Fruit fly (Drosophila melanogaster) whole organism, pupa: Measurements from ENCODE around the gene sun.
A peak's percentile ranks its signal among the peaks of the same experiment; 100 is the strongest.

ENCODE experiments used
- CG10348 ChIP-seq: fragments of 200-800 bp; sonication (Bioruptor generic); IDR thresholded peaks from 2 replicates; pipeline ENCODE4 v1.3.6; 2022; ENCODE audit warnings: missing biosample characterization, missing genetic modification characterization
- CG12605 ChIP-seq: fragments of 200-800 bp; sonication (Bioruptor generic); IDR thresholded peaks from 2 replicates; pipeline ENCODE4 v1.3.6; 2022; ENCODE audit warnings: missing biosample characterization, missing genetic modification characterization
- CG13204 ChIP-seq: fragments of 200-800 bp; sonication (Bioruptor generic); optimal IDR thresholded peaks from 2 replicates; lab custom pipeline; 2018; ENCODE audit warnings: missing biosample characterization, mild to moderate bottlenecking, missing genetic modification characterization, moderate library complexity
- CG14655 ChIP-seq: fragments of 200-800 bp; sonication (Bioruptor generic); optimal IDR thresholded peaks from 3 replicates; lab custom pipeline; 2017; ENCODE audit warnings: mild to moderate bottlenecking, missing biosample characterization, missing genetic modification reagents, missing genetic modification characterization
- CG15710 ChIP-seq: fragments of 200-800 bp; sonication (Bioruptor generic); optimal IDR thresholded peaks from 2 replicates; lab custom pipeline; 2018; ENCODE audit warnings: missing biosample characterization, mild to moderate bottlenecking, missing genetic modification characterization, moderate library complexity
- CG17806 ChIP-seq: fragments of 200-800 bp; sonication (Bioruptor generic); optimal IDR thresholded peaks from 2 replicates; lab custom pipeline; 2018; ENCODE audit warnings: missing biosample characterization, mild to moderate bottlenecking, missing genetic modification characterization, moderate library complexity
- CG32121 ChIP-seq: fragments of 200-800 bp; sonication (Bioruptor generic); IDR thresholded peaks from 2 replicates; pipeline ENCODE4 v1.3.6; 2022; ENCODE audit warnings: missing biosample characterization, missing genetic modification characterization
- CG34367 ChIP-seq: fragments of 200-800 bp; sonication (Bioruptor generic); optimal IDR thresholded peaks from 2 replicates; lab custom pipeline; 2018; ENCODE audit warnings: missing biosample characterization, mild to moderate bottlenecking, missing genetic modification characterization
- CG4496 ChIP-seq: fragments of 200-800 bp; sonication (Bioruptor generic); IDR thresholded peaks from 3 replicates; pipeline ENCODE4 v1.3.6; 2022; ENCODE audit warnings: missing biosample characterization, missing genetic modification characterization
- CG8159 ChIP-seq: fragments of 200-800 bp; sonication (Bioruptor generic); optimal IDR thresholded peaks from 3 replicates; lab custom pipeline; 2018; ENCODE audit warnings: missing biosample characterization, mild to moderate bottlenecking, missing genetic modification characterization, moderate library complexity
- CG8301 ChIP-seq: fragments of 200-800 bp; sonication (Bioruptor generic); optimal IDR thresholded peaks from 2 replicates; lab custom pipeline; 2018; ENCODE audit warnings: missing biosample characterization, mild to moderate bottlenecking, missing genetic modification characterization
- CG9948 ChIP-seq: fragments of 200-800 bp; sonication (Bioruptor generic); optimal IDR thresholded peaks from 2 replicates; lab custom pipeline; 2018; ENCODE audit warnings: missing biosample characterization, mild to moderate bottlenecking, missing genetic modification characterization, moderate library complexity
- D1 ChIP-seq: fragments of 200-800 bp; sonication (Bioruptor generic); optimal IDR thresholded peaks from 2 replicates; lab custom pipeline; 2018; ENCODE audit warnings: missing biosample characterization, mild to moderate bottlenecking, missing genetic modification characterization, moderate library complexity
- EcR ChIP-seq: fragments of 200-800 bp; sonication (Bioruptor generic); optimal IDR thresholded peaks from 3 replicates; lab custom pipeline; 2019; ENCODE audit warnings: missing biosample characterization, missing genetic modification characterization, mild to moderate bottlenecking, moderate library complexity, missing genetic modification reagents
- Ets98B ChIP-seq: fragments of 200-800 bp; sonication (Bioruptor generic); IDR thresholded peaks from 2 replicates; pipeline ENCODE4 v1.3.6; 2022; ENCODE audit warnings: missing biosample characterization, missing genetic modification characterization
- Pif1A ChIP-seq: fragments of 200-800 bp; sonication (Bioruptor generic); optimal IDR thresholded peaks from 3 replicates; lab custom pipeline; 2016; ENCODE audit warnings: missing biosample characterization, missing genetic modification characterization
- Pif1B ChIP-seq: fragments of 200-800 bp; sonication (Bioruptor generic); optimal IDR thresholded peaks from 3 replicates; lab custom pipeline; 2016; ENCODE audit warnings: missing biosample characterization, missing genetic modification characterization
- Snoo ChIP-seq: fragments of 200-800 bp; sonication (Bioruptor generic); optimal IDR thresholded peaks from 3 replicates; lab custom pipeline; 2017; ENCODE audit warnings: missing biosample characterization, mild to moderate bottlenecking, missing genetic modification characterization, inconsistent platforms
- fd96Ca ChIP-seq: fragments of 200-800 bp; sonication (Bioruptor generic); IDR thresholded peaks from 3 replicates; pipeline ENCODE4 v1.3.6; 2022; ENCODE audit warnings: missing biosample characterization, missing genetic modification characterization
- gl ChIP-seq: fragments of 200-800 bp; sonication (Bioruptor generic); optimal IDR thresholded peaks from 2 replicates; lab custom pipeline; 2018; ENCODE audit warnings: missing biosample characterization, mild to moderate bottlenecking, missing genetic modification characterization
- rn ChIP-seq: fragments of 200-800 bp; sonication (Bioruptor generic); IDR thresholded peaks from 2 replicates; pipeline ENCODE4 v1.3.6; 2022; ENCODE audit warnings: missing biosample characterization, missing genetic modification characterization

sun gene

DNA sequence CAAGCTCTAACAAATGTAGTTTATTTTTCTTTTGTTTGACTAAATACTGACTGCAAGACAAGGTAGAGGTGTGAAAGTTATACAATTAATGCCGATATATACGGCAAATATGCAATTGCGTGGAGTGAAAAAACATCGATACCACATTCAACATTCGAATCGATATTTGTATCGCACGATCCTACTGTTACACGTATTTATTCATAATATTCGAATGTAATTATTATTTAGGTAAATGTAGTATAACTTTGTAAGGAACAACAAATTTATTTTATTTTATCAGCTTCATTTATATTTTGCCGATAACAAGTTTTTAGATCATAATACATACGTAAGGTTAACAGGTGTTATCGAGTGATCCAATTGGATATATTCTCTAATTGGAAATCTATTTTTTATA is 13.7 kb downstream of the sun start, which contains the start of gene Chc:
Gene Chc (minus strand): TSS at position 98 of the 400 bp plus-strand sequence.
- TF ChIP-seq Ets98B (peak; percentile 30; the same call in 1 of the 2 replicates), D1 (tag; lab: Kevin White, UChicago) (peak; percentile 54), fd96Ca (GFP tag; lab: Robert Waterston, UW) (no peak), Pif1B (GFP tag; lab: Kevin White, UChicago) (no peak), CG8301 (tag; lab: Kevin White, UChicago) (no peak), CG32121 (GFP tag; lab: Robert Waterston, UW) (no peak)

DNA sequence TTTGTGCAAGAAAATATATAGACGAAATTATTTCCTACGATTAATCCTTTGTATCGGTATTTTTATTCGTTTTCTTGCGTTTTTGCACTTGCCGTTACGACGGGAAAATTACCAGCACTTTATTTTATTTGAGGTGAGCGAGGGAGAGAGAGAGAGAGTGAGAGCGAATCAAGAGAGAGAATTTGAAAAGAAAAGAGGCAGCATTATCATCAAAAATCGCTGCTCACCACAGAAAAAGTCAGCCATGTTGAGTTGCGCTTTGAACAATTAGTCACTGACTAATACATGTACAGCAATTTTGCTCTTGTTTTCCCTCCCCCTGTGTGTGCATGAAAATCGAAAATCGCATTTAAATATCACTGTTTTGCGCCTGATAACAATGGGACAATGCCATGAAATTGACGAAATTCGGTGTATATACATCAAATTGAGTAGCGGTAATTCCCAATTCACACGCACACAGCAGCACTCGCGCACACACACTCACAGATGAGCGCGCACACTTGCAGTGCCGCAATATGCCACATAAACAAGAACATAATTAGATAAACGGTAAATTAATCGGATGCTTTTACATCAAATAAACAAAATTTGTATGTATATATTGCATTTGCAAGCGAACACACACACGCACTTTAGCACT is 14.3 kb downstream of the sun start:
- TF ChIP-seq CG4496 (GFP tag; lab: Robert Waterston, UW) (0 out of 3 replicates have a peak, but pooled peaks have one; percentile 13), Ets98B (peak; percentile 48; the same call in 1 of the 2 replicates), Pif1A (GFP tag; lab: Kevin White, UChicago) (no peak), Snoo (no peak), CG12605 (GFP tag; lab: Robert Waterston, UW) (peak; percentile 58; the same call in 1 of the 2 replicates), CG9948 (tag; lab: Kevin White, UChicago) (no peak), rn (no peak), CG15710 (tag; lab: Kevin White, UChicago) (no peak), D1 (tag; lab: Kevin White, UChicago) (no peak), CG32121 (GFP tag; lab: Robert Waterston, UW) (no peak), Pif1B (GFP tag; lab: Kevin White, UChicago) (no peak), fd96Ca (GFP tag; lab: Robert Waterston, UW) (no peak), CG13204 (GFP tag; lab: Kevin White, UChicago) (no peak), gl (tag; lab: Kevin White, UChicago) (peak; percentile 1)
- TF ChIP-seq, all 21 proteins: peak for 4

DNA sequence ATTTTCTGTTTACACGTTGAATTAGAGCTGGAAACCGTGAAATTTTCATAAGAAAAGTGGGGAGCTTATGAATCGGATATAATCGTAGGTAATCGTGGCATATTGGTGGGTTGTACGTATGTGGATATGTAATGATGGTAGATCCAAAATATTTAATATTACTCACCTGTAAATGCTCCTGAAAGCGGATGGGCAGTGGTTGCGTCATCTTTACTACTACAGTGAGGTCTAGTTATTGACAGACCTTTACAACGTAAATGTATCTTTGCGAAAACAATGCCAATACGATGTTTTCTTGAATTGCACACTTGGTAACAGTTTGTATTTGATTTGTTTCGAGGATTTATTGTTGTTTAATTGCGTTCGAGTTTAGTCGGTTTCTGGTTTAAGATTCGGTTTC is 15.1 kb downstream of the sun start:
- TF ChIP-seq CG8301 (tag; lab: Kevin White, UChicago) (no peak), Snoo (no peak), CG12605 (GFP tag; lab: Robert Waterston, UW) (no peak), CG10348 (GFP tag; lab: Robert Waterston, UW) (no peak), Pif1A (GFP tag; lab: Kevin White, UChicago) (no peak), gl (tag; lab: Kevin White, UChicago) (no peak), CG14655 (GFP tag; lab: Kevin White, UChicago) (no peak), EcR (GFP tag; lab: Kevin White, UChicago) (no peak), CG8159 (tag; lab: Kevin White, UChicago) (no peak), CG15710 (tag; lab: Kevin White, UChicago) (no peak), CG9948 (tag; lab: Kevin White, UChicago) (no peak), D1 (tag; lab: Kevin White, UChicago) (no peak), CG32121 (GFP tag; lab: Robert Waterston, UW) (no peak), CG4496 (GFP tag; lab: Robert Waterston, UW) (no peak), fd96Ca (GFP tag; lab: Robert Waterston, UW) (no peak)

DNA sequence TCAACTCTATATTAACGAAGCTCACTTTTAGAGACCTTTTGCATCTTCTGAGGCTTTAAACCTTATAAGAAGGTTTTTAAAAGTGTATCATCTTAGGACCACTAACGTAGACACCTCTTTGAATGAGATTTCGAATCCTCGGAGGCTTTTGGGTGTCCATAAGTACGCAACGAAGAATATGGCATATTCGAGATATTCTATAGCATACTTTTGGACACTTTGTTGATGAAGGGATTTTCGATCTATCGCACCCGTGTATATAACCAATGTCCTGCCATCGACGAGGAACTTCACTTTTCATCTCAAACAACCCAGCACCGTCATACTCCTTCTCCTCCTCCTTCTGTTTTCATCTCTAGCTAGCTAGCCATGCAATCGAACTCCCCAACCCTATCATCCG is 26.7 kb downstream of the sun start:
- TF ChIP-seq CG14655 (GFP tag; lab: Kevin White, UChicago) (no peak), CG34367 (tag; lab: Kevin White, UChicago) (no peak)

DNA sequence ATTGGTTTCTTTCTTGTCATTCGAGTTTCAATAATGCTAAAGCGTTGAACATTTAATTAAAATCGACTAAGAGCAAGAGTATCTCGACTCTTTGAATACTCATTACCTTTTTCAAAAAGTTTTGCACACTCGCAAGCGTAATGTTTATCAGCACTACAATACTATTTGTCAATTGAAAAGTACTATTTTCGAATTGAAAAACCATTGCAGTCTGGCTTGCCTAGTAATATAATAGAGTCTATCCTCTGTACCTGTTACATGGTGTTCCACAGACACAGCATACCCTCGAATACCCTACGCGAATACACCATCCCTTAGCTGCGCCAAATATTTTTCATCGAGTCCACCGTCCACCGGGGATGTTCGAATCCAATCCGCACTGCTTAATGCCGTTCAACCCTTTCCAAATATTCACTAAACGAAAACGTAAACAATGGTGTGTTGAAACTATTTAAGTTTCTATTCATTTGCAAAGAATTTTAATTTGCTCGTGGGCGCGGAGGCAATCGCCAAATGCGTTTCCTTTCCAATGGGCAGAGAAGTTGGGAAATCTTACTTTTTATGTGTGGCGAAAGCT is 30.4 kb downstream of the sun start:
- TF ChIP-seq EcR (GFP tag; lab: Kevin White, UChicago) (no peak), Snoo (no peak), CG34367 (tag; lab: Kevin White, UChicago) (no peak), CG8159 (tag; lab: Kevin White, UChicago) (no peak), rn (no peak), Ets98B (no peak), Pif1A (GFP tag; lab: Kevin White, UChicago) (no peak), CG14655 (GFP tag; lab: Kevin White, UChicago) (no peak), CG8301 (tag; lab: Kevin White, UChicago) (no peak), CG9948 (tag; lab: Kevin White, UChicago) (no peak)
- TF ChIP-seq, all 21 proteins: peak for 0

DNA sequence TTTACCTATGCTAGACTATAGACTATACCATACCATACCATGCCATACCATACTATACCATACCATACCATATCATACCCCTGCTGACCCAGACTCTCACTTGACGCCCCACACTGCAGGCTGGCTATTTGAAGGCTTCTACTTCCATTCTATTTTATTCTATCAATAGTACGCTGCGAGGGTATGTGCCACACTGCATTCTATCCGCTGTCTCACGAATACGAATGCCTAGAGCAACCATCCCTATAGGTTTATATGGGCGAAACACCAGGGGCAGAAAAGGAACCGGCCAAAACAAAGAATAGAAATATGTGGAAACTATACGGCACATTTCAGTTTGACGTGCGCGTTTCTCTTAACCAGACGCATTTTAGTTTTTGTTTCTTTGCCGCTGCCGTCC is 31.2 kb downstream of the sun start:
- TF ChIP-seq CG8301 (tag; lab: Kevin White, UChicago) = no peak
- TF ChIP-seq Snoo = no peak
- no peak for TF ChIP-seq CG15710 (tag; lab: Kevin White, UChicago)
- TF ChIP-seq D1 (tag; lab: Kevin White, UChicago) = no peak
- TF ChIP-seq CG14655 (GFP tag; lab: Kevin White, UChicago) = no peak

DNA sequence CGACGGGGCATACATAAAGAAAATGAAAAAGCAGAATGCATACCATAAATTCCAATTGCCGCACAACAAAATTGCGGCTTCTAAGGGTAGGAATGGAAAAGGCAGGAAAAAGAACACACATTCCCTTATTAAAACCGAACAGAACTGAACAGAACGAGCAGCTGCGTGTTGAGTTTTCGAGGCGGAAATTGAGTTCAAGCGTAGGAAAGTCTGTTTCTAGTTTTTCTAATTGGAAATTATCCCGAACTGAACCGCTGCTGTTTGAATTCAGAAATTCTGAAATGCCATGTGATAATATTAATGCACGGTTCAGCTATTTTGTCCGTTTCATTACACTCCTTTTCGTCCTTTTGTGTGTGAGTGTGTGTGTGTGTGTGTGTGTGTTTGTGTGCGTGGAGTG is 32.2 kb downstream of the sun start:
- TF ChIP-seq fd96Ca (GFP tag; lab: Robert Waterston, UW) (no peak), CG10348 (GFP tag; lab: Robert Waterston, UW) (no peak), CG9948 (tag; lab: Kevin White, UChicago) (no peak), CG8159 (tag; lab: Kevin White, UChicago) (no peak), rn (no peak), D1 (tag; lab: Kevin White, UChicago) (no peak), CG13204 (GFP tag; lab: Kevin White, UChicago) (no peak), CG15710 (tag; lab: Kevin White, UChicago) (no peak), CG32121 (GFP tag; lab: Robert Waterston, UW) (no peak), CG12605 (GFP tag; lab: Robert Waterston, UW) (no peak), gl (tag; lab: Kevin White, UChicago) (no peak), Pif1A (GFP tag; lab: Kevin White, UChicago) (no peak), Pif1B (GFP tag; lab: Kevin White, UChicago) (no peak), CG17806 (tag; lab: Kevin White, UChicago) (no peak), CG8301 (tag; lab: Kevin White, UChicago) (no peak), Ets98B (no peak), CG4496 (GFP tag; lab: Robert Waterston, UW) (no peak)
